Fruit fly (Drosophila melanogaster): Measurements from ENCODE around the gene CG14641.

The CG14641 gene

dm6 chr3R:4268339-4268738 lies 36.2 kb upstream of the CG14641 start:
- TF ChIP-seq HLH4C (GFP tag; IDR thresholded peaks at IDR 0.05; ENCODE audit: partially characterized antibody): peak; percentile 70; the same call in 2 of the 3 replicates
- TF ChIP-seq Dll (GFP tag; IDR thresholded peaks at IDR 0.05; ENCODE audit: partially characterized antibody): no peak
- peak; percentile 18; the same call in 1 of the 3 replicates for TF ChIP-seq CG6791 (GFP tag; IDR thresholded peaks at IDR 0.05; ENCODE audit: partially characterized antibody)
- peak; percentile 66 for TF ChIP-seq CG16813 (GFP tag; IDR thresholded peaks at IDR 0.05; ENCODE audit: partially characterized antibody)
- no peak for TF ChIP-seq tx (GFP tag; optimal IDR thresholded peaks at IDR 0.05)
- TF ChIP-seq Med (GFP tag): peak; percentile 18
- peak; percentile 25; the same call in 1 of the 3 replicates for TF ChIP-seq vnd (GFP tag; IDR thresholded peaks at IDR 0.05; ENCODE audit: partially characterized antibody)
- no peak for TF ChIP-seq wdn (GFP tag; IDR thresholded peaks at IDR 0.05)
- no peak for TF ChIP-seq CG9876 (GFP tag; optimal IDR thresholded peaks at IDR 0.05)
- TF ChIP-seq nerfin-2 (GFP tag; IDR thresholded peaks at IDR 0.05; ENCODE audit: partially characterized antibody): 0 out of 2 replicates have a peak, but pooled peaks have one; percentile 43
- peak; percentile 60; the same call in 2 of the 3 replicates for TF ChIP-seq CG14860 (GFP tag; IDR thresholded peaks at IDR 0.05; ENCODE audit: partially characterized antibody)
- TF ChIP-seq ato (GFP tag; IDR thresholded peaks at IDR 0.05; ENCODE audit: partially characterized antibody): 0 out of 2 replicates have a peak, but pooled peaks have one; percentile 28
- TF ChIP-seq CG10431 (GFP tag; optimal IDR thresholded peaks at IDR 0.05): no peak

- no peak for TF ChIP-seq CG30403 (GFP tag; optimal IDR thresholded peaks at IDR 0.05)
- no peak for TF ChIP-seq CG7839 (tag; optimal IDR thresholded peaks at IDR 0.05)
- no peak for TF ChIP-seq so (GFP tag; IDR thresholded peaks at IDR 0.05)
- no peak for TF ChIP-seq Spps (tag; optimal IDR thresholded peaks at IDR 0.05)
- no peak for TF ChIP-seq Meics (GFP tag; optimal IDR thresholded peaks at IDR 0.05)
- TF ChIP-seq cad (GFP tag; optimal IDR thresholded peaks at IDR 0.05): no peak
- TF ChIP-seq tx (GFP tag; optimal IDR thresholded peaks at IDR 0.05): no peak
- no peak for TF ChIP-seq MBD-R2 (GFP tag; IDR thresholded peaks at IDR 0.05)
- no peak for TF ChIP-seq abd-A (tag; optimal IDR thresholded peaks at IDR 0.05)
- no peak for TF ChIP-seq ftz-f1 (GFP tag; optimal IDR thresholded peaks at IDR 0.05)
- no peak for TF ChIP-seq dysf (GFP tag; IDR thresholded peaks at IDR 0.05)
Observed at dm6 chr3R:4266470-4266869, 34.3 kb upstream of the CG14641 start, which contains the start of gene CG1092. Gene CG1092 (plus strand): TSS chr3R:4266770.

- no peak for TF ChIP-seq CG12155 (GFP tag; optimal IDR thresholded peaks at IDR 0.05)
- TF ChIP-seq CG4854 (GFP tag; optimal IDR thresholded peaks at IDR 0.05): no peak
- TF ChIP-seq H15 (GFP tag; IDR thresholded peaks at IDR 0.05): no peak
- no peak for TF ChIP-seq D19A (tag; optimal IDR thresholded peaks at IDR 0.05)
- no peak for TF ChIP-seq z (GFP tag; IDR thresholded peaks at IDR 0.05)
- TF ChIP-seq pnt (GFP tag; optimal IDR thresholded peaks at IDR 0.05): no peak
- no peak for TF ChIP-seq CG32532 (GFP tag; IDR thresholded peaks at IDR 0.05)
- TF ChIP-seq fd102C (GFP tag; optimal IDR thresholded peaks at IDR 0.05): no peak
- no peak for TF ChIP-seq dpn (GFP tag; optimal IDR thresholded peaks at IDR 0.05)
- TF ChIP-seq CG1647 (GFP tag; optimal IDR thresholded peaks at IDR 0.05): no peak
- no peak for TF ChIP-seq hth (optimal IDR thresholded peaks at IDR 0.05)
Observed at dm6 chr3R:4256672-4257071, 24.5 kb upstream of the CG14641 start, which contains the start of gene Or82a. Gene Or82a (plus strand): TSS chr3R:4256972.

- TF ChIP-seq tio (GFP tag; optimal IDR thresholded peaks at IDR 0.05): no peak
- no peak for TF ChIP-seq aop (GFP tag; IDR thresholded peaks at IDR 0.05)
- TF ChIP-seq ase (GFP tag; IDR thresholded peaks at IDR 0.05): no peak
- no peak for TF ChIP-seq maf-S (GFP tag; optimal IDR thresholded peaks at IDR 0.05)
- TF ChIP-seq bcd (GFP tag; optimal IDR thresholded peaks at IDR 0.05): no peak
- no peak for TF ChIP-seq Chrac-16 (GFP tag; optimal IDR thresholded peaks at IDR 0.05)
- TF ChIP-seq BtbVII (GFP tag; optimal IDR thresholded peaks at IDR 0.05): no peak
- no peak for TF ChIP-seq zen (tag; optimal IDR thresholded peaks at IDR 0.05)
- no peak for TF ChIP-seq CG7928 (GFP tag; optimal IDR thresholded peaks at IDR 0.05)
- TF ChIP-seq gfzf (GFP tag; optimal IDR thresholded peaks at IDR 0.05): no peak
- TF ChIP-seq Ptx1 (GFP tag; IDR thresholded peaks at IDR 0.05): no peak
- TF ChIP-seq CG10565 (GFP tag; optimal IDR thresholded peaks at IDR 0.05): no peak
- no peak for TF ChIP-seq CG4820 (GFP tag; optimal IDR thresholded peaks at IDR 0.05)
- no peak for TF ChIP-seq amos (GFP tag; IDR thresholded peaks at IDR 0.05; ENCODE audit: partially characterized antibody)
Observed at dm6 chr3R:4254408-4254807, 22.3 kb upstream of the CG14641 start, which contains the start of gene TwdlV. Gene TwdlV (plus strand): TSS chr3R:4254708.

All from whole organism, embryonic.